Fruit fly (Drosophila melanogaster): ENCODE results near the gene CG31139.

- no peak for TF ChIP-seq CG32121 (GFP tag; IDR thresholded peaks at IDR 0.05)
- no peak for TF ChIP-seq CG9948 (tag; optimal IDR thresholded peaks at IDR 0.05)
Observed at dm6 chr3R:22789106-22789505, 40.2 kb upstream of the CG31139 start.

Measured in whole organism, pupa.